Worm (Caenorhabditis elegans) whole organism, young adult: ENCODE results near the gene skr-21.

Source experiments
- F39B2.1 ChIP-seq: fragments of 200-800 bp; sonication (Bioruptor generic); IDR thresholded peaks from 2 replicates; pipeline ENCODE4 v1.3.6; 2022; ENCODE audit warnings: missing genetic modification reagents, missing genetic modification characterization, missing compliant biosample characterization
- ceh-91 ChIP-seq: fragments of 200-800 bp; sonication (Bioruptor generic); IDR thresholded peaks from 2 replicates; pipeline ENCODE4 v1.3.6; 2022; ENCODE audit warnings: missing genetic modification reagents, missing genetic modification characterization, missing compliant biosample characterization
- snpc-4 ChIP-seq, 5 experiments: fragments of 150-350 bp in 1 of 5; sonication (generic microtip) in 4 of 5; optimal IDR thresholded peaks; 2 replicates each; lab custom pipeline; 2014 to 2018; ENCODE audit warnings: missing genetic modification characterization in 5 of 5, missing biosample characterization in 3 of 5, antibody characterized with exemption in 2 of 5, mild to moderate bottlenecking in 2 of 5, missing compliant biosample characterization in 2 of 5, missing genotype in 2 of 5, moderate library complexity in 2 of 5, missing genetic modification reagents in 1 of 5

ce11 chrX:13262195-13262594 is 35.7 kb upstream of the skr-21 start, which contains the start of gene K09A11.1:
- no peak for TF ChIP-seq F39B2.1 (GFP tag; lab: Robert Waterston, UW)
- TF ChIP-seq ceh-91: no peak
- no peak for TF ChIP-seq snpc-4 (GFP tag; optimal IDR thresholded peaks at IDR 0.05; lab: Kevin White, UChicago)
- no peak for TF ChIP-seq snpc-4 (tag; optimal IDR thresholded peaks at IDR 0.05; lab: Kevin White, UChicago)
